Fruit fly (Drosophila melanogaster): Measurements from ENCODE around the gene Gr93b.
A peak's percentile ranks its signal among the peaks of the same experiment; 100 is the strongest.

Gr93b gene

dm6 chr3R:21859509-21859908, 15.9 kb upstream of the Gr93b start (continued):
- TF ChIP-seq zf30C (GFP tag; optimal IDR thresholded peaks at IDR 0.05) (peak; percentile 84), Oli (tag; optimal IDR thresholded peaks at IDR 0.05) (peak; percentile 59), CG2199 (GFP tag; IDR thresholded peaks at IDR 0.05) (no peak), Lim3 (GFP tag; IDR thresholded peaks at IDR 0.05) (no peak), CG3838 (GFP tag; optimal IDR thresholded peaks at IDR 0.05) (no peak), sc (optimal IDR thresholded peaks at IDR 0.05) (no peak), sc (GFP tag; optimal IDR thresholded peaks at IDR 0.05) (peak; percentile 37), Six4 (GFP tag; optimal IDR thresholded peaks at IDR 0.05) (peak; percentile 22), D (optimal IDR thresholded peaks at IDR 0.05) (no peak), D (GFP tag; optimal IDR thresholded peaks at IDR 0.05) (peak; percentile 55), Dek (tag; optimal IDR thresholded peaks at IDR 0.05) (no peak), Nf-YC (tag; optimal IDR thresholded peaks at IDR 0.05) (no peak), row (GFP tag; IDR thresholded peaks at IDR 0.05) (peak; percentile 64), CG2889 (GFP tag; IDR thresholded peaks at IDR 0.05) (no peak), CG3281 (GFP tag; optimal IDR thresholded peaks at IDR 0.05) (no peak), croc (GFP tag; conservative IDR thresholded peaks at IDR 0.05) (peak; percentile 45; the same call in 2 of the 3 replicates), Stat92E (GFP tag; optimal IDR thresholded peaks at IDR 0.05) (peak in 1 of 3 experiments; percentile 46), CG31388 (GFP tag; optimal IDR thresholded peaks at IDR 0.05) (no peak), mirr (GFP tag; optimal IDR thresholded peaks at IDR 0.05) (no peak), sna (GFP tag; IDR thresholded peaks at IDR 0.05; ENCODE audit: partially characterized antibody) (no peak), dmrt99B (tag; optimal IDR thresholded peaks at IDR 0.05) (peak; percentile 52), TFAM (GFP tag; optimal IDR thresholded peaks at IDR 0.05) (no peak), psq (GFP tag; optimal IDR thresholded peaks at IDR 0.05) (no peak), CG3407 (GFP tag; optimal IDR thresholded peaks at IDR 0.05) (peak; percentile 5), chm (GFP tag; IDR thresholded peaks at IDR 0.05) (no peak), pnt (GFP tag; optimal IDR thresholded peaks at IDR 0.05) (peak; percentile 4), salm (tag; optimal IDR thresholded peaks at IDR 0.05) (no peak), CG1792 (GFP tag; optimal IDR thresholded peaks at IDR 0.05) (no peak), phol (tag; optimal IDR thresholded peaks at IDR 0.05) (peak; percentile 63), Awh (GFP tag; IDR thresholded peaks at IDR 0.05) (no peak), CG9437 (GFP tag; optimal IDR thresholded peaks at IDR 0.05) (peak; percentile 40), CG15011 (GFP tag; optimal IDR thresholded peaks at IDR 0.05) (no peak), CG11695 (GFP tag; IDR thresholded peaks at IDR 0.05) (no peak), Lhr (GFP tag; optimal IDR thresholded peaks at IDR 0.05) (peak; percentile 8), CG4328 (GFP tag; optimal IDR thresholded peaks at IDR 0.05) (no peak), bsh (GFP tag; optimal IDR thresholded peaks at IDR 0.05) (peak; percentile 61 to 75), Jarid2 (GFP tag; optimal IDR thresholded peaks at IDR 0.05) (no peak), tx (GFP tag; optimal IDR thresholded peaks at IDR 0.05) (peak; percentile 36), CG7987 (GFP tag; optimal IDR thresholded peaks at IDR 0.05) (no peak), CG6175 (GFP tag; IDR thresholded peaks at IDR 0.05) (no peak), CG2202 (tag; optimal IDR thresholded peaks at IDR 0.05) (peak; percentile 42), CG6813 (GFP tag; optimal IDR thresholded peaks at IDR 0.05) (no peak), E2f2 (GFP tag; IDR thresholded peaks at IDR 0.05) (no peak), CG16815 (GFP tag; optimal IDR thresholded peaks at IDR 0.05) (peak; percentile 55), D19A (tag; optimal IDR thresholded peaks at IDR 0.05) (peak; percentile 44), Hmr (GFP tag; optimal IDR thresholded peaks at IDR 0.05) (no peak), hth (optimal IDR thresholded peaks at IDR 0.05) (no peak), CG10431 (GFP tag; optimal IDR thresholded peaks at IDR 0.05) (no peak), en (GFP tag; optimal IDR thresholded peaks at IDR 0.05) (no peak), emc (GFP tag; optimal IDR thresholded peaks at IDR 0.05) (no peak), abd-A (tag; optimal IDR thresholded peaks at IDR 0.05) (no peak), CG9876 (GFP tag; optimal IDR thresholded peaks at IDR 0.05) (no peak)
